Worm (Caenorhabditis elegans) whole organism, L4 larva: Measurements from ENCODE around the gene zip-1.

ENCODE experiments used
- F49E8.2 ChIP-seq: sonication (generic microtip); optimal IDR thresholded peaks from 2 replicates; lab custom pipeline; 2016; ENCODE audit warnings: missing compliant biosample characterization, mild to moderate bottlenecking, missing genetic modification characterization, borderline replicate concordance
- T26A8.4 ChIP-seq: fragments of 200-800 bp; sonication (Bioruptor generic); IDR thresholded peaks from 2 replicates; pipeline ENCODE4 v1.3.6; 2022; ENCODE audit warnings: missing genetic modification characterization, missing compliant biosample characterization
- ZK337.2 ChIP-seq: fragments of 200-800 bp; sonication (Bioruptor generic); IDR thresholded peaks from 2 replicates; pipeline ENCODE4 v1.3.6; 2022; ENCODE audit warnings: missing genetic modification reagents, missing genetic modification characterization, missing compliant biosample characterization
- ZK546.5 ChIP-seq, 2 experiments: sonication (generic microtip); optimal IDR thresholded peaks; 2 replicates each; lab custom pipeline; 2017; ENCODE audit warnings: missing biosample characterization in 2 of 2, missing genetic modification characterization in 2 of 2
- ceh-32 ChIP-seq: sonication (generic microtip); optimal IDR thresholded peaks from 2 replicates; lab custom pipeline; 2016; ENCODE audit warnings: mild to moderate bottlenecking, missing genetic modification characterization, missing compliant biosample characterization; ENCODE audit not compliant: poor library complexity
- ceh-62 ChIP-seq: sonication (generic microtip); optimal IDR thresholded peaks from 2 replicates; lab custom pipeline; 2017; ENCODE audit warnings: missing biosample characterization, missing genetic modification characterization
- ctbp-1 ChIP-seq: fragments of 200-800 bp; sonication (Bioruptor generic); IDR thresholded peaks from 2 replicates; pipeline ENCODE4 v1.3.6; 2022; ENCODE audit warnings: missing genetic modification reagents, missing genetic modification characterization, missing compliant biosample characterization
- daf-16 ChIP-seq, 3 experiments: sonication (generic microtip); optimal IDR thresholded peaks; 2 replicates each; lab custom pipeline; 2016 to 2017; ENCODE audit warnings: missing genetic modification characterization in 3 of 3, missing genetic modification reagents in 3 of 3, mild to moderate bottlenecking in 2 of 3, missing compliant biosample characterization in 2 of 3, missing biosample characterization in 1 of 3, moderate library complexity in 1 of 3
- daf-19 ChIP-seq: fragments of 200-800 bp; sonication (Bioruptor generic); conservative IDR thresholded peaks from 2 replicates; pipeline ENCODE4 v1.3.6; 2022; ENCODE audit warnings: missing genetic modification characterization, missing compliant biosample characterization
- dmd-6 ChIP-seq: fragments of 200-800 bp; sonication (Bioruptor generic); IDR thresholded peaks from 2 replicates; pipeline ENCODE4 v1.3.6; 2022; ENCODE audit warnings: missing genetic modification reagents, missing genetic modification characterization, missing compliant biosample characterization
- dmd-8 ChIP-seq: fragments of 200-800 bp; sonication (Bioruptor generic); IDR thresholded peaks from 2 replicates; pipeline ENCODE4 v1.3.6; 2022; ENCODE audit warnings: missing genetic modification characterization, missing compliant biosample characterization
- dpl-1 ChIP-seq: fragments of 150-350 bp; optimal IDR thresholded peaks from 2 replicates; lab custom pipeline; 2014; ENCODE audit warnings: missing biosample characterization, missing genetic modification reagents, missing genetic modification characterization
- dve-1 ChIP-seq: sonication (generic microtip); optimal IDR thresholded peaks from 2 replicates; lab custom pipeline; 2017; ENCODE audit warnings: antibody characterized with exemption, mild to moderate bottlenecking, missing genetic modification characterization, missing compliant biosample characterization; ENCODE audit not compliant: insufficient read depth
- gei-8 ChIP-seq: fragments of 200-800 bp; sonication (Bioruptor generic); optimal IDR thresholded peaks from 2 replicates; lab custom pipeline; 2018; ENCODE audit warnings: mild to moderate bottlenecking, missing genetic modification characterization, missing compliant biosample characterization
- hif-1 ChIP-seq, 2 experiments: sonication (generic microtip); optimal IDR thresholded peaks; 2 replicates each; lab custom pipeline; 2016 to 2017; ENCODE audit warnings: missing compliant biosample characterization in 2 of 2, missing genetic modification characterization in 2 of 2, missing genetic modification reagents in 2 of 2, missing genotype in 2 of 2, mild to moderate bottlenecking in 1 of 2
- hlh-11 ChIP-seq: fragments of 200-800 bp; sonication (Bioruptor generic); optimal IDR thresholded peaks from 2 replicates; lab custom pipeline; 2018; ENCODE audit warnings: mild to moderate bottlenecking, missing genetic modification characterization, missing compliant biosample characterization
- hlh-30 ChIP-seq: sonication (generic microtip); optimal IDR thresholded peaks from 2 replicates; lab custom pipeline; 2017; ENCODE audit warnings: antibody characterized with exemption, mild to moderate bottlenecking, missing genetic modification characterization, missing compliant biosample characterization; ENCODE audit not compliant: insufficient read depth
- hmg-1.1 ChIP-seq: fragments of 200-800 bp; sonication (Bioruptor generic); IDR thresholded peaks from 2 replicates; pipeline ENCODE4 v1.3.6; 2022; ENCODE audit warnings: missing genetic modification reagents, missing genetic modification characterization, missing compliant biosample characterization
- lim-7 ChIP-seq: fragments of 200-800 bp; sonication (Bioruptor generic); IDR thresholded peaks from 2 replicates; pipeline ENCODE4 v1.3.6; 2022; ENCODE audit warnings: missing genetic modification characterization, missing compliant biosample characterization
- lin-13 ChIP-seq: fragments of 150-350 bp; optimal IDR thresholded peaks from 2 replicates; lab custom pipeline; 2014; ENCODE audit warnings: missing biosample characterization, missing genetic modification reagents, missing genetic modification characterization
- lin-15B ChIP-seq: fragments of 150-350 bp; sonication (generic microtip); optimal IDR thresholded peaks from 3 replicates; lab custom pipeline; 2014; ENCODE audit warnings: missing biosample characterization, missing genetic modification characterization
- lin-38 ChIP-seq: fragments of 200-800 bp; sonication (Bioruptor generic); IDR thresholded peaks from 2 replicates; pipeline ENCODE4 v1.3.6; 2022; ENCODE audit warnings: missing genetic modification reagents, missing genetic modification characterization, missing compliant biosample characterization
- lin-39 ChIP-seq: fragments of 150-350 bp; optimal IDR thresholded peaks from 2 replicates; lab custom pipeline; 2014; ENCODE audit warnings: missing biosample characterization, missing genetic modification reagents, missing genetic modification characterization
- lsy-2 ChIP-seq, 2 experiments: fragments of 150-350 bp in 1 of 2; sonication (generic microtip) in 1 of 2; optimal IDR thresholded peaks; 2 replicates each; lab custom pipeline; 2014 to 2017; ENCODE audit warnings: missing biosample characterization in 2 of 2, missing genetic modification characterization in 2 of 2
- madf-5 ChIP-seq, 2 experiments: fragments of 200-800 bp; sonication (Bioruptor generic); IDR thresholded peaks; 2 replicates each; pipeline ENCODE4 v1.3.6; 2022; ENCODE audit warnings: missing compliant biosample characterization in 2 of 2, missing genetic modification characterization in 2 of 2
- madf-9 ChIP-seq: fragments of 200-800 bp; sonication (Bioruptor generic); conservative IDR thresholded peaks from 2 replicates; pipeline ENCODE4 v1.3.6; 2022; ENCODE audit warnings: missing genetic modification reagents, missing genetic modification characterization, missing compliant biosample characterization
- mdl-1 ChIP-seq, 2 experiments: fragments of 150-350 bp in 1 of 2; sonication (generic microtip) in 1 of 2; optimal IDR thresholded peaks; 2 replicates each; lab custom pipeline; 2014 to 2017; ENCODE audit warnings: missing biosample characterization in 2 of 2, missing genetic modification characterization in 2 of 2
- mdt-29 ChIP-seq: fragments of 200-800 bp; sonication (Bioruptor generic); IDR thresholded peaks from 2 replicates; pipeline ENCODE4 v1.3.6; 2022; ENCODE audit warnings: missing genetic modification reagents, missing genetic modification characterization, missing compliant biosample characterization
- mep-1 ChIP-seq: fragments of 150-350 bp; sonication (generic microtip); optimal IDR thresholded peaks from 3 replicates; lab custom pipeline; 2014; ENCODE audit warnings: missing biosample characterization, missing genetic modification characterization
- mes-2 ChIP-seq: sonication (generic microtip); optimal IDR thresholded peaks from 2 replicates; lab custom pipeline; 2016; ENCODE audit warnings: missing genotype, mild to moderate bottlenecking, missing genetic modification characterization, missing compliant biosample characterization; ENCODE audit not compliant: poor library complexity, severe bottlenecking
- mxl-2 ChIP-seq: fragments of 200-800 bp; sonication (Bioruptor generic); conservative IDR thresholded peaks from 2 replicates; pipeline ENCODE4 v1.3.6; 2022; ENCODE audit warnings: missing genetic modification reagents, missing genetic modification characterization, missing compliant biosample characterization
- mxl-3 ChIP-seq: fragments of 200-800 bp; sonication (Bioruptor generic); optimal IDR thresholded peaks from 2 replicates; lab custom pipeline; 2018; ENCODE audit warnings: mild to moderate bottlenecking, missing genetic modification characterization, missing compliant biosample characterization
- nhr-11 ChIP-seq: fragments of 150-350 bp; optimal IDR thresholded peaks from 2 replicates; lab custom pipeline; 2014; ENCODE audit warnings: missing biosample characterization, missing genetic modification characterization
- nhr-237 ChIP-seq: sonication (generic microtip); optimal IDR thresholded peaks from 2 replicates; lab custom pipeline; 2017; ENCODE audit warnings: missing biosample characterization, missing genetic modification characterization
- nhr-28 ChIP-seq: fragments of 150-350 bp; optimal IDR thresholded peaks from 2 replicates; lab custom pipeline; 2014; ENCODE audit warnings: missing biosample characterization, missing genetic modification characterization
- nhr-76 ChIP-seq: fragments of 150-350 bp; optimal IDR thresholded peaks from 2 replicates; lab custom pipeline; 2014; ENCODE audit warnings: missing biosample characterization, missing genetic modification characterization
- pha-4 ChIP-seq, 2 experiments: fragments of 150-350 bp in 1 of 2; fragments of 200-800 bp in 1 of 2; sonication (Bioruptor generic) in 1 of 2; IDR thresholded peaks in 1 of 2; optimal IDR thresholded peaks in 1 of 2; 2 replicates each; pipeline versions ENCODE4 v1.3.6 to Lab custom; 2014 to 2022; ENCODE audit warnings: missing genetic modification characterization in 2 of 2, missing genetic modification reagents in 2 of 2, missing biosample characterization in 1 of 2, missing compliant biosample characterization in 1 of 2
- pqm-1 ChIP-seq: sonication (generic microtip); optimal IDR thresholded peaks from 2 replicates; lab custom pipeline; 2017; ENCODE audit warnings: missing biosample characterization, missing genetic modification characterization
- saeg-2 ChIP-seq: fragments of 200-800 bp; sonication (Bioruptor generic); IDR thresholded peaks from 2 replicates; pipeline ENCODE4 v1.3.6; 2022; ENCODE audit warnings: missing genetic modification reagents, missing genetic modification characterization, missing compliant biosample characterization
- set-16 ChIP-seq: fragments of 200-800 bp; sonication (Bioruptor generic); IDR thresholded peaks from 2 replicates; pipeline ENCODE4 v1.3.6; 2022; ENCODE audit warnings: missing genetic modification reagents, missing genetic modification characterization, missing compliant biosample characterization
- skn-1 ChIP-seq: fragments of 150-350 bp; optimal IDR thresholded peaks from 2 replicates; lab custom pipeline; 2014; ENCODE audit warnings: missing biosample characterization, missing genetic modification characterization
- snpc-1.2 ChIP-seq: fragments of 200-800 bp; sonication (Bioruptor generic); IDR thresholded peaks from 2 replicates; pipeline ENCODE4 v1.3.6; 2022; ENCODE audit warnings: missing genetic modification reagents, missing genetic modification characterization, missing compliant biosample characterization
- spr-1 ChIP-seq: sonication (generic microtip); optimal IDR thresholded peaks from 2 replicates; lab custom pipeline; 2016; ENCODE audit warnings: mild to moderate bottlenecking, missing genetic modification characterization, missing compliant biosample characterization
- spr-3 ChIP-seq: fragments of 200-800 bp; sonication (Bioruptor generic); optimal IDR thresholded peaks from 2 replicates; lab custom pipeline; 2018; ENCODE audit warnings: mild to moderate bottlenecking, missing genetic modification characterization, missing compliant biosample characterization
- unc-39 ChIP-seq: sonication (generic microtip); optimal IDR thresholded peaks from 2 replicates; lab custom pipeline; 2017; ENCODE audit warnings: missing biosample characterization, missing genetic modification characterization
- unc-62 ChIP-seq, 3 experiments: fragments of 150-350 bp in 1 of 3; sonication (generic microtip); optimal IDR thresholded peaks in 2 of 3; peaks in 1 of 3; 1 replicate in 1 of 3; 2 replicates in 2 of 3; lab custom pipeline; 2014 to 2017; ENCODE audit warnings: missing biosample characterization in 3 of 3, missing genetic modification characterization in 3 of 3, missing genetic modification reagents in 3 of 3, missing genotype in 1 of 3
- vab-7 ChIP-seq: fragments of 200-800 bp; sonication (Bioruptor generic); IDR thresholded peaks from 2 replicates; pipeline ENCODE4 v1.3.6; 2022; ENCODE audit warnings: missing genetic modification reagents, missing genetic modification characterization, missing compliant biosample characterization
- zfp-2 ChIP-seq: sonication (generic microtip); optimal IDR thresholded peaks from 2 replicates; lab custom pipeline; 2016; ENCODE audit warnings: mild to moderate bottlenecking, missing genetic modification characterization, missing compliant biosample characterization

Gene zip-1

DNA sequence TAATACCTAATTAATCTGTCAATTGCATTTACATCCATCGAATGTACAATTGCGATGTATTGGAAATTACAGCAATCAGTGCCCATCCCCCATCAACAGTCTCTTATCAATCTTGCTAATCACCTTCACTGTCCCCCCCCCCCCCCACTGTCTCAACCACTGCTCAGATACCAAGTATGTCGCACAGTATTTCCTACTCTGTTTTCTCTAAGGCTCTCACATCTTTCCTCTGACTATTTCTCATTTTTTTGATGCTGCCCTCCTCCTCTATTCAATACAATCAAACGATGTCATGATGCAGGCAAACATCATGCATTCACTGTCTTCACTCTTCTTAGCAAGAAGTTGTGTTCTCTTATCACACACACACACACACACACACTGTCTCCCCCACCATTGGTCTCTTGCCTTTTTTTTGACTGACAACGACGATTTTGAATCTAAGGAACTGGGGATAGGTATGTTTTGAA lies 6.0 kb upstream of the zip-1 start, which contains the start of the genes zip-12 and Y75B8A.63:
zip-12 (plus strand) TSS at position 387 of the 470 bp plus-strand sequence.
Y75B8A.63 (plus strand) TSS at position 420 of the 470 bp plus-strand sequence.
- TF ChIP-seq lin-13 (GFP tag; lab: Kevin White, UChicago) (no peak), vab-7 (GFP tag; lab: Robert Waterston, UW) (no peak), lsy-2 (tag; optimal IDR thresholded peaks at IDR 0.05; lab: Kevin White, UChicago) (peak in 1 of 2 experiments; percentile 36), gei-8 (peak; percentile 18), dmd-8 (no peak), mxl-2 (GFP tag; lab: Robert Waterston, UW) (no peak), mep-1 (peak; percentile 47), mes-2 (peak; percentile 4), saeg-2 (GFP tag; lab: Robert Waterston, UW) (no peak), set-16 (GFP tag; lab: Robert Waterston, UW) (peak; percentile 54), nhr-76 (tag; lab: Kevin White, UChicago) (no peak), hlh-30 (peak; percentile 80), T26A8.4 (GFP tag; lab: Robert Waterston, UW) (no peak), dve-1 (peak; percentile 70), mdl-1 (tag; optimal IDR thresholded peaks at IDR 0.05; lab: Kevin White, UChicago) (no peak), mdt-29 (GFP tag; lab: Robert Waterston, UW) (no peak), lin-38 (GFP tag; lab: Robert Waterston, UW) (peak; percentile 20; the same call in 1 of the 2 replicates), lim-7 (no peak), nhr-11 (tag; lab: Kevin White, UChicago) (no peak), madf-5 (GFP tag; IDR thresholded peaks at IDR 0.05; lab: Robert Waterston, UW) (no peak), lin-15B (no peak), hif-1 (tag; optimal IDR thresholded peaks at IDR 0.05; lab: Kevin White, UChicago) (no peak), pha-4 (GFP tag; IDR thresholded peaks at IDR 0.05; lab: Robert Waterston, UW) (0 out of 2 replicates have a peak, but pooled peaks have one; percentile 31), pha-4 (tag; optimal IDR thresholded peaks at IDR 0.05; lab: Kevin White, UChicago) (no peak), spr-3 (GFP tag; lab: Kevin White, UChicago) (no peak), ceh-32 (tag; lab: Kevin White, UChicago) (no peak), dmd-6 (GFP tag; lab: Robert Waterston, UW) (peak; percentile 55), nhr-28 (tag; lab: Kevin White, UChicago) (peak; percentile 85), hlh-11 (peak; percentile 90), pqm-1 (tag; lab: Kevin White, UChicago) (peak; percentile 52), snpc-1.2 (GFP tag; lab: Robert Waterston, UW) (no peak), unc-39 (tag; lab: Kevin White, UChicago) (no peak), daf-16 (GFP tag; optimal IDR thresholded peaks at IDR 0.05; lab: Kevin White, UChicago) (no peak), daf-16 (tag; optimal IDR thresholded peaks at IDR 0.05; lab: Kevin White, UChicago) (peak; percentile 49), ZK337.2 (GFP tag; lab: Robert Waterston, UW) (no peak), ctbp-1 (GFP tag; lab: Robert Waterston, UW) (no peak), mxl-3 (peak; percentile 28), daf-19 (GFP tag; lab: Robert Waterston, UW) (no peak), skn-1 (no peak)
- TF ChIP-seq, all 104 proteins: peak for 15

DNA sequence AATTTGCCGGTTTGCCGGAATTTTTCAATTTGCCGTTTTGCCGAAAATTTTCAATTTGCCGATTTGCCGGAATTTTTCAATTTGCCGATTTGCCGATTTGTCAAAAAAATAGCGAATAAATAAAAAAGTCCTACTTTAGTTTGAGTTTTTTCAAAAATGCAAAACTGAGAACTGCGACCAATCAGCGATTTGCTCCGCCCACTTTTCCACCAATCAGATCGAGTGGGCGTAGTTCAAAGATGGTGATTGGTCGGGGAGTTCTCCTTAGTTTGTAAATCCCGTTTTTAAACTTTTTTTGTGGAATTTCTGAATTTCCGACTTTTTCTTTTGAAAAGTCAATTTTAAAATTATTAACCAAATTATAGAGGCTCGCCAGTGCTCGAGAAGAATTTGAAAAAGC lies 2.2 kb upstream of the zip-1 start:
- TF ChIP-seq dpl-1 (GFP tag; lab: Kevin White, UChicago): no peak
- TF ChIP-seq unc-39 (tag; lab: Kevin White, UChicago): no peak
- no peak for TF ChIP-seq lin-13 (GFP tag; lab: Kevin White, UChicago)
- TF ChIP-seq ceh-62: no peak
- no peak for TF ChIP-seq F49E8.2 (tag; lab: Kevin White, UChicago)
- no peak for TF ChIP-seq nhr-11 (tag; lab: Kevin White, UChicago)
- no peak for TF ChIP-seq nhr-237
- TF ChIP-seq ctbp-1 (GFP tag; lab: Robert Waterston, UW): no peak
- no peak for TF ChIP-seq madf-5 (GFP tag; IDR thresholded peaks at IDR 0.05; lab: Robert Waterston, UW)
- TF ChIP-seq hlh-11: no peak
- no peak for TF ChIP-seq hmg-1.1
- TF ChIP-seq unc-62 (GFP tag; optimal IDR thresholded peaks at IDR 0.05 in 1 of 2; lab: Kevin White, UChicago): no peak
- TF ChIP-seq unc-62 (tag; optimal IDR thresholded peaks at IDR 0.05; lab: Kevin White, UChicago): no peak
- no peak for TF ChIP-seq spr-1 (tag; lab: Kevin White, UChicago)
- no peak for TF ChIP-seq ZK546.5 (tag; optimal IDR thresholded peaks at IDR 0.05; lab: Kevin White, UChicago)
- no peak for TF ChIP-seq zfp-2 (tag; lab: Kevin White, UChicago)
- TF ChIP-seq lin-39: no peak
- TF ChIP-seq mes-2: no peak
- no peak for TF ChIP-seq madf-9 (GFP tag; lab: Robert Waterston, UW)
